Fruit fly (Drosophila melanogaster) whole organism, embryonic: Measurements from ENCODE around the gene IleRS-m.

Experiments used
- CG10274 ChIP-seq: fragments of 200-800 bp; sonication (Bioruptor generic); optimal IDR thresholded peaks from 3 replicates; lab custom pipeline; 2017; ENCODE audit warnings: missing biosample characterization, mild to moderate bottlenecking, missing genetic modification characterization
- CG12236 ChIP-seq: fragments of 200-800 bp; sonication (Bioruptor generic); optimal IDR thresholded peaks from 2 replicates; lab custom pipeline; 2016; ENCODE audit warnings: missing biosample characterization, missing genetic modification characterization
- CG12391 ChIP-seq: fragments of 200-800 bp; sonication (Bioruptor generic); optimal IDR thresholded peaks from 3 replicates; lab custom pipeline; 2018; ENCODE audit warnings: missing biosample characterization, mild to moderate bottlenecking, missing genetic modification characterization, moderate library complexity
- CG12769 ChIP-seq: fragments of 200-800 bp; sonication (Bioruptor generic); optimal IDR thresholded peaks from 2 replicates; lab custom pipeline; 2019; ENCODE audit warnings: missing biosample characterization, mild to moderate bottlenecking, missing genetic modification characterization, moderate library complexity
- CG14860 ChIP-seq: fragments of 200-800 bp; sonication (Bioruptor generic); IDR thresholded peaks from 3 replicates; pipeline ENCODE4 v1.3.6; 2022; ENCODE audit warnings: missing biosample characterization, missing genetic modification characterization; ENCODE audit not compliant: partially characterized antibody
- CG15011 ChIP-seq: fragments of 200-800 bp; sonication (Bioruptor generic); optimal IDR thresholded peaks from 3 replicates; lab custom pipeline; 2018; ENCODE audit warnings: missing biosample characterization, mild to moderate bottlenecking, missing genetic modification characterization
- CG15479 ChIP-seq: fragments of 200-800 bp; sonication (Bioruptor generic); optimal IDR thresholded peaks from 3 replicates; lab custom pipeline; 2019; ENCODE audit warnings: missing biosample characterization, mild to moderate bottlenecking, missing genetic modification characterization, moderate library complexity
- CG15514 ChIP-seq: fragments of 200-800 bp; sonication (Bioruptor generic); optimal IDR thresholded peaks from 3 replicates; lab custom pipeline; 2017; ENCODE audit warnings: missing biosample characterization, missing genetic modification characterization, mild to moderate bottlenecking, moderate library complexity, missing genetic modification reagents
- CG17328 ChIP-seq: fragments of 200-800 bp; sonication (Bioruptor generic); IDR thresholded peaks from 2 replicates; pipeline ENCODE4 v1.3.6; 2022; ENCODE audit warnings: missing biosample characterization, missing genetic modification characterization
- CG18619 ChIP-seq: fragments of 200-800 bp; sonication (Bioruptor generic); optimal IDR thresholded peaks from 3 replicates; lab custom pipeline; 2017; ENCODE audit warnings: missing biosample characterization, mild to moderate bottlenecking, missing genetic modification characterization
- CG33213 ChIP-seq: fragments of 200-800 bp; sonication (Bioruptor generic); optimal IDR thresholded peaks from 3 replicates; lab custom pipeline; 2016; ENCODE audit warnings: missing biosample characterization, missing genetic modification characterization
- CG3407 ChIP-seq: fragments of 200-800 bp; sonication (Bioruptor generic); optimal IDR thresholded peaks from 2 replicates; lab custom pipeline; 2018; ENCODE audit warnings: missing biosample characterization, mild to moderate bottlenecking, missing genetic modification characterization
- CG5245 ChIP-seq: fragments of 200-800 bp; sonication (Bioruptor generic); optimal IDR thresholded peaks from 3 replicates; lab custom pipeline; 2016; ENCODE audit warnings: missing biosample characterization, missing genetic modification characterization
- CG6654 ChIP-seq: fragments of 200-800 bp; sonication (Bioruptor generic); optimal IDR thresholded peaks from 2 replicates; lab custom pipeline; 2017; ENCODE audit warnings: missing biosample characterization, mild to moderate bottlenecking, missing genetic modification characterization
- CG6791 ChIP-seq: fragments of 200-800 bp; sonication (Bioruptor generic); IDR thresholded peaks from 3 replicates; pipeline ENCODE4 v1.3.6; 2022; ENCODE audit warnings: missing biosample characterization, missing genetic modification characterization; ENCODE audit not compliant: partially characterized antibody
- CG7271 ChIP-seq: fragments of 200-800 bp; sonication (Bioruptor generic); optimal IDR thresholded peaks from 2 replicates; lab custom pipeline; 2018; ENCODE audit warnings: missing biosample characterization, mild to moderate bottlenecking, missing genetic modification characterization, moderate library complexity
- CG8478 ChIP-seq: fragments of >200 bp; optimal IDR thresholded peaks from 2 replicates; lab custom pipeline; 2018
- CG9876 ChIP-seq: fragments of 200-800 bp; sonication (Bioruptor generic); optimal IDR thresholded peaks from 2 replicates; lab custom pipeline; 2016; ENCODE audit warnings: missing biosample characterization, missing genetic modification characterization
- CHES-1-like ChIP-seq: fragments of 200-800 bp; sonication (Bioruptor generic); optimal IDR thresholded peaks from 2 replicates; lab custom pipeline; 2016; ENCODE audit warnings: missing biosample characterization, missing genetic modification characterization
- Doc2 ChIP-seq: fragments of 200-800 bp; sonication (Bioruptor generic); IDR thresholded peaks from 2 replicates; pipeline ENCODE4 v1.3.6; 2022; ENCODE audit warnings: missing biosample characterization, missing genetic modification characterization
- Drgx ChIP-seq: fragments of 200-800 bp; sonication (Bioruptor generic); IDR thresholded peaks from 2 replicates; pipeline ENCODE4 v1.3.6; 2022; ENCODE audit warnings: missing biosample characterization, missing genetic modification characterization
- E2f1 ChIP-seq: fragments of 200-800 bp; sonication (Bioruptor generic); IDR thresholded peaks from 2 replicates; pipeline ENCODE4 v1.3.6; 2022; ENCODE audit warnings: missing biosample characterization, missing genetic modification characterization
- ERR ChIP-seq: fragments of 200-800 bp; sonication (Bioruptor generic); optimal IDR thresholded peaks from 2 replicates; lab custom pipeline; 2016; ENCODE audit warnings: missing biosample characterization, missing genetic modification characterization
- Ets65A ChIP-seq: fragments of 200-800 bp; sonication (Bioruptor generic); peaks from one replicate; lab custom pipeline; 2016; ENCODE audit warnings: missing biosample characterization, missing genetic modification characterization
- Lhr ChIP-seq: fragments of 200-800 bp; sonication (Bioruptor generic); optimal IDR thresholded peaks from 3 replicates; lab custom pipeline; 2017; ENCODE audit warnings: mild to moderate bottlenecking, missing biosample characterization, missing genetic modification reagents, missing genetic modification characterization
- MBD-R2 ChIP-seq: fragments of 200-800 bp; sonication (Bioruptor generic); IDR thresholded peaks from 2 replicates; pipeline ENCODE4 v1.3.6; 2022; ENCODE audit warnings: missing biosample characterization, missing genetic modification characterization
- MTF-1 ChIP-seq: fragments of 200-800 bp; sonication (Bioruptor generic); optimal IDR thresholded peaks from 2 replicates; lab custom pipeline; 2018; ENCODE audit warnings: missing biosample characterization, mild to moderate bottlenecking, missing genetic modification characterization, borderline replicate concordance
- Sry-β ChIP-seq: fragments of 200-800 bp; sonication (Bioruptor generic); optimal IDR thresholded peaks from 2 replicates; lab custom pipeline; 2018; ENCODE audit warnings: missing biosample characterization, mild to moderate bottlenecking, missing genetic modification characterization, moderate library complexity
- Sry-δ ChIP-seq: fragments of 200-800 bp; sonication (Bioruptor generic); optimal IDR thresholded peaks from 2 replicates; lab custom pipeline; 2016; ENCODE audit warnings: missing biosample characterization, missing genetic modification characterization
- Taf1 ChIP-seq: fragments of 200-800 bp; sonication (Bioruptor generic); IDR thresholded peaks from 2 replicates; pipeline ENCODE4 v1.3.6; 2022; ENCODE audit warnings: missing biosample characterization, missing genetic modification characterization
- Trl ChIP-seq, 3 experiments: fragments of >200 bp in 2 of 3; fragments of 200-800 bp in 1 of 3; sonication (Bioruptor generic) in 1 of 3; optimal IDR thresholded peaks; 2 replicates in 1 of 3; 3 replicates in 2 of 3; lab custom pipeline; 2016 to 2017; ENCODE audit warnings: missing biosample characterization in 1 of 3, missing genetic modification characterization in 1 of 3
- al ChIP-seq: fragments of 200-800 bp; sonication (Bioruptor generic); IDR thresholded peaks from 2 replicates; pipeline ENCODE4 v1.3.6; 2022; ENCODE audit warnings: missing biosample characterization, missing genetic modification characterization
- ash1 ChIP-seq: fragments of 200-800 bp; sonication (Bioruptor generic); optimal IDR thresholded peaks from 2 replicates; lab custom pipeline; 2018; ENCODE audit warnings: missing biosample characterization, mild to moderate bottlenecking, missing genetic modification characterization
- chm ChIP-seq: fragments of 200-800 bp; sonication (Bioruptor generic); IDR thresholded peaks from 2 replicates; pipeline ENCODE4 v1.3.6; 2022; ENCODE audit warnings: missing biosample characterization, missing genetic modification characterization
- crol ChIP-seq: fragments of 200-800 bp; sonication (Bioruptor generic); IDR thresholded peaks from 2 replicates; pipeline ENCODE4 v1.3.6; 2022; ENCODE audit warnings: missing biosample characterization, missing genetic modification characterization
- fd3F ChIP-seq: fragments of 200-800 bp; sonication (Bioruptor generic); optimal IDR thresholded peaks from 2 replicates; lab custom pipeline; 2018; ENCODE audit warnings: missing biosample characterization, mild to moderate bottlenecking, missing genetic modification characterization, moderate library complexity
- ftz-f1 ChIP-seq: fragments of 200-800 bp; sonication (Bioruptor generic); optimal IDR thresholded peaks from 2 replicates; lab custom pipeline; 2016; ENCODE audit warnings: missing biosample characterization, missing genetic modification characterization
- grau ChIP-seq: fragments of 200-800 bp; optimal IDR thresholded peaks from 3 replicates; lab custom pipeline; 2019; ENCODE audit warnings: missing biosample characterization, mild to moderate bottlenecking, missing genetic modification characterization, moderate library complexity
- her ChIP-seq: fragments of 200-800 bp; sonication (Bioruptor generic); optimal IDR thresholded peaks from 2 replicates; lab custom pipeline; 2016; ENCODE audit warnings: missing biosample characterization, missing genetic modification characterization
- hkb ChIP-seq, 2 experiments: fragments of 200-800 bp in 1 of 2; fragments of >200 bp in 1 of 2; sonication (Bioruptor generic) in 1 of 2; IDR thresholded peaks in 1 of 2; optimal IDR thresholded peaks in 1 of 2; 2 replicates each; pipeline versions ENCODE4 v1.3.6 to Lab custom; 2017 to 2022; ENCODE audit warnings: missing biosample characterization in 1 of 2, missing genetic modification characterization in 1 of 2
- kah ChIP-seq: fragments of 200-800 bp; sonication (Bioruptor generic); optimal IDR thresholded peaks from 2 replicates; lab custom pipeline; 2018; ENCODE audit warnings: missing biosample characterization, mild to moderate bottlenecking, missing genetic modification characterization
- mirr ChIP-seq: fragments of 200-800 bp; sonication (Bioruptor generic); optimal IDR thresholded peaks from 3 replicates; lab custom pipeline; 2018; ENCODE audit warnings: missing biosample characterization, mild to moderate bottlenecking, missing genetic modification characterization
- peb ChIP-seq: fragments of 200-800 bp; sonication (Bioruptor generic); IDR thresholded peaks from 2 replicates; pipeline ENCODE4 v1.3.6; 2022; ENCODE audit warnings: missing biosample characterization, missing genetic modification characterization
- run ChIP-seq: fragments of 200-800 bp; sonication (Bioruptor generic); optimal IDR thresholded peaks from 3 replicates; lab custom pipeline; 2018; ENCODE audit warnings: missing biosample characterization, mild to moderate bottlenecking, missing genetic modification characterization
- sim ChIP-seq: fragments of 200-800 bp; sonication (Bioruptor generic); IDR thresholded peaks from 2 replicates; pipeline ENCODE4 v1.3.6; 2022; ENCODE audit warnings: missing biosample characterization, missing genetic modification characterization
- sisA ChIP-seq: fragments of 200-800 bp; sonication (Bioruptor generic); IDR thresholded peaks from 2 replicates; pipeline ENCODE4 v1.3.6; 2022; ENCODE audit warnings: missing biosample characterization, missing genetic modification characterization
- stwl ChIP-seq: fragments of 200-800 bp; sonication (Bioruptor generic); optimal IDR thresholded peaks from 3 replicates; lab custom pipeline; 2018; ENCODE audit warnings: missing biosample characterization, mild to moderate bottlenecking, missing genetic modification characterization, moderate library complexity
- unc-4 ChIP-seq: fragments of 200-800 bp; sonication (Bioruptor generic); IDR thresholded peaks from 2 replicates; pipeline ENCODE4 v1.3.6; 2022; ENCODE audit warnings: missing biosample characterization, missing genetic modification characterization; ENCODE audit not compliant: partially characterized antibody
- vfl ChIP-seq: fragments of 200-800 bp; sonication (Bioruptor generic); optimal IDR thresholded peaks from 2 replicates; lab custom pipeline; 2016; ENCODE audit warnings: missing biosample characterization, missing genetic modification characterization
- wek ChIP-seq: fragments of 200-800 bp; sonication (Bioruptor generic); optimal IDR thresholded peaks from 3 replicates; lab custom pipeline; 2018; ENCODE audit warnings: missing biosample characterization, mild to moderate bottlenecking, missing genetic modification characterization, moderate library complexity
- zf30C ChIP-seq: fragments of 200-800 bp; sonication (Bioruptor generic); optimal IDR thresholded peaks from 3 replicates; lab custom pipeline; 2018; ENCODE audit warnings: missing biosample characterization, mild to moderate bottlenecking, missing genetic modification characterization

IleRS-m gene

DNA sequence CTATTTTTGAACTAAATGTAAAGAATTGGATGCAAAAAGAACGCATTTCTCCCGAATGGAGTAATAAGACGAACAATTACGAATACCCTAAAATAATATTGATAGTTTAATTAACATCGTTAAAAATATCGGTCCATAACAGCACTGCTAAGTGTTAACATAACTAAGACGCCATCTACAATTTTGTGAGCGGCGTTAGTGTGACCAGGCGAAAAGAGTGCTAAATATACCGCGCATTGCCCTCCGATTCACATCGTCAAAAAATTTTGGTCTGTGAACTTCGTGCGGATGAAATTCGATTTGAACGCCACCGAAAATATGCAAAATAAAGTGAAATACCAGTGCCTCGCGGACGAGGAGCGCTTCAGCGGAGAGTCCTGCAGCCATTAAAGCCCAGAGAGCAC is 48.4 kb upstream of the IleRS-m start, which contains the start of gene Mbs (continued):
- TF ChIP-seq CG15011 (GFP tag; lab: Kevin White, UChicago) (no peak), ash1 (no peak), CG15514 (peak; percentile 66), mirr (GFP tag; lab: Kevin White, UChicago) (peak; percentile 23), zf30C (GFP tag; lab: Kevin White, UChicago) (no peak), CG6791 (peak; percentile 71), stwl (tag; lab: Kevin White, UChicago) (peak; percentile 43), Taf1 (GFP tag; lab: Robert Waterston, UW) (no peak), CG14860 (GFP tag; lab: Robert Waterston, UW) (0 out of 3 replicates have a peak, but pooled peaks have one; percentile 10), CG3407 (GFP tag; lab: Kevin White, UChicago) (no peak), Drgx (GFP tag; lab: Robert Waterston, UW) (no peak), CG5245 (GFP tag; lab: Kevin White, UChicago) (no peak), MTF-1 (no peak), al (GFP tag; lab: Robert Waterston, UW) (no peak), wek (no peak), CG18619 (peak; percentile 23), CG10274 (GFP tag; lab: Kevin White, UChicago) (no peak), Ets65A (GFP tag; lab: Kevin White, UChicago) (no peak), CG17328 (GFP tag; lab: Robert Waterston, UW) (no peak), chm (GFP tag; lab: Robert Waterston, UW) (no peak), unc-4 (GFP tag; lab: Robert Waterston, UW) (peak; percentile 64), Doc2 (no peak), crol (no peak), CG9876 (GFP tag; lab: Kevin White, UChicago) (no peak), E2f1 (no peak), CG15479 (GFP tag; lab: Kevin White, UChicago) (no peak), fd3F (GFP tag; lab: Kevin White, UChicago) (no peak), ERR (peak; percentile 1), kah (GFP tag; lab: Kevin White, UChicago) (no peak), Sry-δ (peak; percentile 49), Trl (optimal IDR thresholded peaks at IDR 0.05; lab: Kevin White, UChicago) (no peak), Trl (GFP tag; optimal IDR thresholded peaks at IDR 0.05; lab: Kevin White, UChicago) (no peak), her (no peak), CG33213 (GFP tag; lab: Kevin White, UChicago) (peak; percentile 51), sisA (GFP tag; lab: Robert Waterston, UW) (no peak), run (tag; lab: Kevin White, UChicago) (peak; percentile 6), CG12236 (no peak), CG12769 (tag; lab: Kevin White, UChicago) (no peak), MBD-R2 (GFP tag; lab: Robert Waterston, UW) (peak; percentile 25; the same call in 1 of the 2 replicates), CG12391 (tag; lab: Kevin White, UChicago) (peak; percentile 45), CHES-1-like (GFP tag; lab: Kevin White, UChicago) (no peak), hkb (optimal IDR thresholded peaks at IDR 0.05; lab: Kevin White, UChicago) (no peak), hkb (GFP tag; IDR thresholded peaks at IDR 0.05; lab: Robert Waterston, UW) (peak; percentile 31; the same call in 1 of the 2 replicates), CG7271 (tag; lab: Kevin White, UChicago) (no peak), peb (no peak), CG6654 (GFP tag; lab: Kevin White, UChicago) (no peak), ftz-f1 (GFP tag; lab: Kevin White, UChicago) (no peak), CG8478 (no peak), Sry-β (GFP tag; lab: Kevin White, UChicago) (no peak), Lhr (GFP tag; lab: Kevin White, UChicago) (peak; percentile 55), sim (GFP tag; lab: Robert Waterston, UW) (no peak), vfl (GFP tag; lab: Kevin White, UChicago) (no peak), grau (peak; percentile 16)
